Worm (Caenorhabditis elegans) whole organism, midembryonic: ENCODE data around the gene hst-3.2.

Experiments
- T22C8.4 ChIP-seq: fragments of 200-800 bp; sonication (Bioruptor generic); IDR thresholded peaks from 2 replicates; pipeline ENCODE4 v1.3.6; 2022; ENCODE audit warnings: missing genetic modification characterization, missing compliant biosample characterization
- cog-1 ChIP-seq: sonication (generic microtip); optimal IDR thresholded peaks from 2 replicates; lab custom pipeline; 2016; ENCODE audit warnings: missing genetic modification characterization, missing compliant biosample characterization
- flt-1 ChIP-seq: fragments of 200-800 bp; sonication (Bioruptor generic); IDR thresholded peaks from 2 replicates; pipeline ENCODE4 v1.3.6; 2022; ENCODE audit warnings: missing genetic modification characterization, missing compliant biosample characterization
- klf-2 ChIP-seq: fragments of 200-800 bp; sonication (Bioruptor generic); conservative IDR thresholded peaks from 2 replicates; pipeline ENCODE4 v1.3.6; 2022; ENCODE audit warnings: missing genetic modification reagents, missing genetic modification characterization, missing compliant biosample characterization
- med-1 ChIP-seq: sonication (generic microtip); optimal IDR thresholded peaks from 2 replicates; lab custom pipeline; 2017; ENCODE audit warnings: missing genetic modification characterization, mild to moderate bottlenecking, missing compliant biosample characterization, antibody characterized with exemption, missing genetic modification reagents; ENCODE audit not compliant: insufficient read depth
- ref-1 ChIP-seq: fragments of 200-800 bp; sonication (Bioruptor generic); conservative IDR thresholded peaks from 2 replicates; pipeline ENCODE4 v1.3.6; 2022; ENCODE audit warnings: missing genetic modification reagents, missing genetic modification characterization, missing compliant biosample characterization
- tab-1 ChIP-seq: fragments of 200-800 bp; sonication (Bioruptor generic); IDR thresholded peaks from 2 replicates; pipeline ENCODE4 v1.3.6; 2022; ENCODE audit warnings: missing genetic modification characterization, missing compliant biosample characterization
- ztf-23 ChIP-seq: fragments of 200-800 bp; sonication (Bioruptor generic); IDR thresholded peaks from 2 replicates; pipeline ENCODE4 v1.3.6; 2022; ENCODE audit warnings: missing genetic modification reagents, missing genetic modification characterization, missing compliant biosample characterization
- ztf-29 ChIP-seq: fragments of 200-800 bp; sonication (Bioruptor generic); IDR thresholded peaks from 2 replicates; pipeline ENCODE4 v1.3.6; 2022; ENCODE audit warnings: missing genetic modification reagents, missing genetic modification characterization, missing compliant biosample characterization

DNA sequence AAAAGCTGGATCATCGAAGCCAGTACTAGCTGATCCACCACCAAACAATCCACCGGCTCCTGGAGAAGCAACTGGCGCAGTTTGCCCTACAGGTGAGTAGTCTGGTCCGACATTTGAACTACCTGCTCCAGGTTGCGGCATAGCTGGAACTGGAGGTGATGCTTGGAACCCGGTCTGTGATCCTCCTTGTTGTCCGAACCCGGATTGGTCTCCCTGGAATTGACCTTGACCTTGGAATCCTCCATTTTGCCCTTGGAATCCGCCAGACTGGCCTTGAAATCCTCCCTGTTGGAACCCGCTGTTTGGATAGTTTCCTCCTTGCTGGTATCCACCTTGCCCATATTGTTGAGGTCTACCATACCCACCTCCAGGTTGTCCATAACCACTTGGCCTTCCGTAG lies 22.2 kb upstream of the hst-3.2 start:
- TF ChIP-seq ztf-29 (no peak), flt-1 (GFP tag; lab: Robert Waterston, UW) (no peak), ztf-23 (no peak), med-1 (no peak), T22C8.4 (GFP tag; lab: Robert Waterston, UW) (no peak), cog-1 (tag; lab: Kevin White, UChicago) (no peak), klf-2 (GFP tag; lab: Robert Waterston, UW) (no peak), ref-1 (GFP tag; lab: Robert Waterston, UW) (no peak), tab-1 (no peak)
